Fruit fly (Drosophila melanogaster) whole organism, adult: ENCODE measurements around the gene CG14329.

Experiments used
- CG11617 ChIP-seq: fragments of 200-800 bp; sonication (Bioruptor generic); optimal IDR thresholded peaks from 2 replicates; lab custom pipeline; 2017; ENCODE audit warnings: mild to moderate bottlenecking, missing biosample characterization, missing genetic modification reagents, missing genetic modification characterization
- CG14711 ChIP-seq: fragments of 200-800 bp; sonication (Bioruptor generic); optimal IDR thresholded peaks from 2 replicates; lab custom pipeline; 2018; ENCODE audit warnings: missing biosample characterization, mild to moderate bottlenecking, missing genetic modification characterization, moderate library complexity
- CG33017 ChIP-seq: fragments of 200-800 bp; sonication (Bioruptor generic); optimal IDR thresholded peaks from 2 replicates; lab custom pipeline; 2018; ENCODE audit warnings: missing biosample characterization, mild to moderate bottlenecking, missing genetic modification characterization, moderate library complexity
- CG5204 ChIP-seq: fragments of 200-800 bp; sonication (Bioruptor generic); optimal IDR thresholded peaks from 2 replicates; lab custom pipeline; 2016; ENCODE audit warnings: missing biosample characterization, missing genetic modification characterization
- Clk ChIP-seq: fragments of 200-800 bp; sonication (Bioruptor generic); optimal IDR thresholded peaks from 2 replicates; lab custom pipeline; 2017; ENCODE audit warnings: missing biosample characterization, missing genetic modification characterization
- Crg-1 ChIP-seq: fragments of 200-800 bp; sonication (Bioruptor generic); optimal IDR thresholded peaks from 2 replicates; lab custom pipeline; 2016; ENCODE audit warnings: missing biosample characterization, missing genetic modification characterization
- Mnt ChIP-seq: fragments of 200-800 bp; sonication (Bioruptor generic); optimal IDR thresholded peaks from 2 replicates; lab custom pipeline; 2016; ENCODE audit warnings: missing biosample characterization, mild to moderate bottlenecking, missing genetic modification characterization
- bab1 ChIP-seq: fragments of 200-800 bp; sonication (Bioruptor generic); optimal IDR thresholded peaks from 3 replicates; lab custom pipeline; 2019; ENCODE audit warnings: missing biosample characterization, mild to moderate bottlenecking, missing genetic modification characterization, moderate library complexity
- cnc ChIP-seq, 2 experiments: fragments of >200 bp; optimal IDR thresholded peaks; 2 replicates each; lab custom pipeline; 2017
- pad ChIP-seq: fragments of 200-800 bp; sonication (Bioruptor generic); optimal IDR thresholded peaks from 3 replicates; lab custom pipeline; 2017; ENCODE audit warnings: missing biosample characterization, missing genetic modification characterization, mild to moderate bottlenecking, moderate library complexity, missing genetic modification reagents
- toe ChIP-seq: fragments of 200-800 bp; sonication (Bioruptor generic); optimal IDR thresholded peaks from 2 replicates; lab custom pipeline; 2016; ENCODE audit warnings: missing biosample characterization, missing genetic modification characterization

DNA sequence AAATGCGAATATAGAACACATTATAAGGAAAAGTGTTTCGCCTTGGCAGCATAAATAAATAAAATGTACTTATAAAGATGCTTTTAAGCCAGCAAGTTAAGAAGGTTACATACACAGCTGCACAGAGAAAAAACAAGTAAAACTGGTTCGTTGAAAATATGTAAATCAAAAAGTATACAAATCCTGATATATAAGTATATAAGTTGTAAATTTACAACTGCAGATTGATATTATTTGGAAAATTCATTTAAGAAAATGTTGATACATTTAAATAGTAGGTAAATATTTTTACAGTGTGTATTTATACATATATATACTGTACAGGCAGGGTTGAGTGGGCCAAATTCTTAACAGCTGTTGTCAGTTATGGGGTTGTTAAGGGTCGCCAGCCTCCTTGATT is 44.3 kb upstream of the CG14329 start:
- TF ChIP-seq bab1 (GFP tag; lab: Kevin White, UChicago) (no peak), toe (no peak), cnc (optimal IDR thresholded peaks at IDR 0.05; lab: Kevin White, UChicago) (no peak), CG5204 (GFP tag; lab: Kevin White, UChicago) (no peak), Mnt (no peak), Crg-1 (GFP tag; lab: Kevin White, UChicago) (no peak), CG11617 (GFP tag; lab: Kevin White, UChicago) (no peak), CG33017 (tag; lab: Kevin White, UChicago) (no peak), CG14711 (tag; lab: Kevin White, UChicago) (no peak), Clk (no peak), pad (GFP tag; lab: Kevin White, UChicago) (no peak)
